Fruit fly (Drosophila melanogaster): Measurements from ENCODE around the gene Eip74EF.

Gene Eip74EF

dm6 chr3L:17657728-17658379 is 38.7 kb upstream of the Eip74EF start (continued):
- TF ChIP-seq CG14860 (GFP tag; IDR thresholded peaks at IDR 0.05; ENCODE audit: partially characterized antibody) (no peak), grau (tag; optimal IDR thresholded peaks at IDR 0.05) (peak; percentile 43), Xrp1 (GFP tag; IDR thresholded peaks at IDR 0.05) (0 out of 2 replicates have a peak, but pooled peaks have one; percentile 40), Six4 (GFP tag; optimal IDR thresholded peaks at IDR 0.05) (peak; percentile 12), Fer2 (tag; optimal IDR thresholded peaks at IDR 0.05) (no peak), peb (GFP tag; IDR thresholded peaks at IDR 0.05) (no peak), sens-2 (GFP tag; IDR thresholded peaks at IDR 0.05) (peak; percentile 38; the same call in 1 of the 2 replicates), Hr51 (GFP tag; optimal IDR thresholded peaks at IDR 0.05) (peak in 1 of 2 experiments; percentile 59), CG15479 (GFP tag; optimal IDR thresholded peaks at IDR 0.05) (peak; percentile 7), CG9727 (GFP tag; optimal IDR thresholded peaks at IDR 0.05) (peak; percentile 22), Fer3 (tag; optimal IDR thresholded peaks at IDR 0.05) (peak; percentile 7), row (GFP tag; IDR thresholded peaks at IDR 0.05) (peak; percentile 64), Ets65A (GFP tag) (peak; percentile 89), CG1832 (GFP tag; optimal IDR thresholded peaks at IDR 0.05) (no peak), Oaz (GFP tag; IDR thresholded peaks at IDR 0.05) (no peak), crol (GFP tag; IDR thresholded peaks at IDR 0.05) (no peak), Usf (GFP tag; optimal IDR thresholded peaks at IDR 0.05) (peak; percentile 9), CG17802 (tag; optimal IDR thresholded peaks at IDR 0.05) (no peak), CG11695 (GFP tag; IDR thresholded peaks at IDR 0.05) (0 out of 3 replicates have a peak, but pooled peaks have one; percentile 42), CG17385 (GFP tag; optimal IDR thresholded peaks at IDR 0.05) (peak; percentile 17), CG2712 (tag; optimal IDR thresholded peaks at IDR 0.05) (peak; percentile 49), lab (GFP tag; optimal IDR thresholded peaks at IDR 0.05) (peak; percentile 63), Pdp1 (GFP tag; optimal IDR thresholded peaks at IDR 0.05) (peak; percentile 3 to 35), Ets97D (GFP tag; optimal IDR thresholded peaks at IDR 0.05) (no peak), pita (GFP tag; optimal IDR thresholded peaks at IDR 0.05) (no peak), sens (GFP tag) (peak; percentile 82), onecut (GFP tag; IDR thresholded peaks at IDR 0.05) (no peak), NfI (GFP tag; optimal IDR thresholded peaks at IDR 0.05) (peak; percentile 16), CG7839 (tag; optimal IDR thresholded peaks at IDR 0.05) (peak; percentile 59), Fer1 (GFP tag; optimal IDR thresholded peaks at IDR 0.05) (peak; percentile 11), CG31365 (tag; optimal IDR thresholded peaks at IDR 0.05) (no peak), E2f2 (GFP tag; IDR thresholded peaks at IDR 0.05) (peak; percentile 8; the same call in 1 of the 2 replicates), CG7357 (GFP tag; IDR thresholded peaks at IDR 0.05) (no peak), CG2120 (GFP tag; optimal IDR thresholded peaks at IDR 0.05) (peak; percentile 38), jumu (GFP tag; optimal IDR thresholded peaks at IDR 0.05) (no peak), stc (GFP tag; IDR thresholded peaks at IDR 0.05) (peak; percentile 43; the same call in 1 of the 2 replicates), pum (GFP tag; optimal IDR thresholded peaks at IDR 0.05) (no peak)

dm6 chr3L:17656716-17657395 is 37.7 kb upstream of the Eip74EF start:
- TF ChIP-seq CG9437 (GFP tag; optimal IDR thresholded peaks at IDR 0.05) (no peak), sna (GFP tag; IDR thresholded peaks at IDR 0.05; ENCODE audit: partially characterized antibody) (no peak), TFAM (GFP tag; optimal IDR thresholded peaks at IDR 0.05) (no peak), CG12299 (tag; optimal IDR thresholded peaks at IDR 0.05) (peak; percentile 5), gem (tag; optimal IDR thresholded peaks at IDR 0.05) (peak; percentile 17), Spps (tag; optimal IDR thresholded peaks at IDR 0.05) (no peak), CG6272 (GFP tag; IDR thresholded peaks at IDR 0.05) (no peak), Hr51 (GFP tag; optimal IDR thresholded peaks at IDR 0.05) (no peak), usp (GFP tag; optimal IDR thresholded peaks at IDR 0.05) (no peak), BtbVII (GFP tag; optimal IDR thresholded peaks at IDR 0.05) (no peak), CG1602 (GFP tag; optimal IDR thresholded peaks at IDR 0.05) (no peak), ash1 (GFP tag; optimal IDR thresholded peaks at IDR 0.05) (no peak), Pdp1 (GFP tag; optimal IDR thresholded peaks at IDR 0.05) (peak in 1 of 2 experiments; percentile 38), wor (GFP tag; IDR thresholded peaks at IDR 0.05) (no peak), Oaz (GFP tag; IDR thresholded peaks at IDR 0.05) (no peak), CG12391 (tag; optimal IDR thresholded peaks at IDR 0.05) (no peak)
